Worm (Caenorhabditis elegans) whole organism, L4 larva: ENCODE data around the gene T16G1.7.
A peak's percentile ranks its signal among the peaks of the same experiment; 100 is the strongest.

Experiments
- D1046.2 ChIP-seq: fragments of 200-800 bp; sonication (Bioruptor generic); IDR thresholded peaks from 2 replicates; pipeline ENCODE4 v1.3.6; 2022; ENCODE audit warnings: missing genetic modification characterization, missing compliant biosample characterization
- F49E8.2 ChIP-seq: sonication (generic microtip); optimal IDR thresholded peaks from 2 replicates; lab custom pipeline; 2016; ENCODE audit warnings: missing compliant biosample characterization, mild to moderate bottlenecking, missing genetic modification characterization, borderline replicate concordance
- T26A8.4 ChIP-seq: fragments of 200-800 bp; sonication (Bioruptor generic); IDR thresholded peaks from 2 replicates; pipeline ENCODE4 v1.3.6; 2022; ENCODE audit warnings: missing genetic modification characterization, missing compliant biosample characterization
- Y48G9A.11 ChIP-seq: fragments of 200-800 bp; sonication (Bioruptor generic); IDR thresholded peaks from 2 replicates; pipeline ENCODE4 v1.3.6; 2022; ENCODE audit warnings: missing genetic modification reagents, missing genetic modification characterization, missing compliant biosample characterization
- Y75B8A.6 ChIP-seq: fragments of 200-800 bp; sonication (Bioruptor generic); IDR thresholded peaks from 2 replicates; pipeline ENCODE4 v1.3.6; 2022; ENCODE audit warnings: missing genetic modification reagents, missing genetic modification characterization, missing compliant biosample characterization
- aly-2 ChIP-seq: sonication (generic microtip); optimal IDR thresholded peaks from 2 replicates; lab custom pipeline; 2018; ENCODE audit warnings: missing biosample characterization, missing genetic modification characterization
- ama-1 ChIP-seq: fragments of 150-350 bp; optimal IDR thresholded peaks from 2 replicates; lab custom pipeline; 2014; ENCODE audit warnings: inconsistent platforms, mixed read lengths
- ceh-32 ChIP-seq: sonication (generic microtip); optimal IDR thresholded peaks from 2 replicates; lab custom pipeline; 2016; ENCODE audit warnings: mild to moderate bottlenecking, missing genetic modification characterization, missing compliant biosample characterization; ENCODE audit not compliant: poor library complexity
- ceh-44 ChIP-seq: fragments of 200-800 bp; sonication (Bioruptor generic); IDR thresholded peaks from 2 replicates; pipeline ENCODE4 v1.3.6; 2022; ENCODE audit warnings: missing genetic modification reagents, missing genetic modification characterization, missing compliant biosample characterization
- ceh-82 ChIP-seq: sonication (generic microtip); optimal IDR thresholded peaks from 2 replicates; lab custom pipeline; 2017; ENCODE audit warnings: missing biosample characterization, missing genetic modification characterization
- ces-1 ChIP-seq: fragments of 150-350 bp; sonication (generic microtip); optimal IDR thresholded peaks from 4 replicates; lab custom pipeline; 2014; ENCODE audit warnings: missing biosample characterization, missing genetic modification reagents, missing genetic modification characterization
- daf-12 ChIP-seq: fragments of 150-350 bp; optimal IDR thresholded peaks from 2 replicates; lab custom pipeline; 2014; ENCODE audit warnings: missing biosample characterization, missing genetic modification reagents, missing genetic modification characterization
- dpl-1 ChIP-seq: fragments of 150-350 bp; optimal IDR thresholded peaks from 2 replicates; lab custom pipeline; 2014; ENCODE audit warnings: missing biosample characterization, missing genetic modification reagents, missing genetic modification characterization
- dve-1 ChIP-seq: sonication (generic microtip); optimal IDR thresholded peaks from 2 replicates; lab custom pipeline; 2017; ENCODE audit warnings: antibody characterized with exemption, mild to moderate bottlenecking, missing genetic modification characterization, missing compliant biosample characterization; ENCODE audit not compliant: insufficient read depth
- hif-1 ChIP-seq, 2 experiments: sonication (generic microtip); optimal IDR thresholded peaks; 2 replicates each; lab custom pipeline; 2016 to 2017; ENCODE audit warnings: missing compliant biosample characterization in 2 of 2, missing genetic modification characterization in 2 of 2, missing genetic modification reagents in 2 of 2, missing genotype in 2 of 2, mild to moderate bottlenecking in 1 of 2
- hlh-11 ChIP-seq: fragments of 200-800 bp; sonication (Bioruptor generic); optimal IDR thresholded peaks from 2 replicates; lab custom pipeline; 2018; ENCODE audit warnings: mild to moderate bottlenecking, missing genetic modification characterization, missing compliant biosample characterization
- hmg-1.1 ChIP-seq: fragments of 200-800 bp; sonication (Bioruptor generic); IDR thresholded peaks from 2 replicates; pipeline ENCODE4 v1.3.6; 2022; ENCODE audit warnings: missing genetic modification reagents, missing genetic modification characterization, missing compliant biosample characterization
- lim-7 ChIP-seq: fragments of 200-800 bp; sonication (Bioruptor generic); IDR thresholded peaks from 2 replicates; pipeline ENCODE4 v1.3.6; 2022; ENCODE audit warnings: missing genetic modification characterization, missing compliant biosample characterization
- lin-1 ChIP-seq: fragments of 200-800 bp; sonication (Bioruptor generic); IDR thresholded peaks from 2 replicates; pipeline ENCODE4 v1.3.6; 2022; ENCODE audit warnings: missing genetic modification reagents, missing genetic modification characterization, missing compliant biosample characterization
- lin-13 ChIP-seq: fragments of 150-350 bp; optimal IDR thresholded peaks from 2 replicates; lab custom pipeline; 2014; ENCODE audit warnings: missing biosample characterization, missing genetic modification reagents, missing genetic modification characterization
- lin-15B ChIP-seq: fragments of 150-350 bp; sonication (generic microtip); optimal IDR thresholded peaks from 3 replicates; lab custom pipeline; 2014; ENCODE audit warnings: missing biosample characterization, missing genetic modification characterization
- lin-38 ChIP-seq: fragments of 200-800 bp; sonication (Bioruptor generic); IDR thresholded peaks from 2 replicates; pipeline ENCODE4 v1.3.6; 2022; ENCODE audit warnings: missing genetic modification reagents, missing genetic modification characterization, missing compliant biosample characterization
- madf-5 ChIP-seq, 2 experiments: fragments of 200-800 bp; sonication (Bioruptor generic); IDR thresholded peaks; 2 replicates each; pipeline ENCODE4 v1.3.6; 2022; ENCODE audit warnings: missing compliant biosample characterization in 2 of 2, missing genetic modification characterization in 2 of 2
- mes-2 ChIP-seq: sonication (generic microtip); optimal IDR thresholded peaks from 2 replicates; lab custom pipeline; 2016; ENCODE audit warnings: missing genotype, mild to moderate bottlenecking, missing genetic modification characterization, missing compliant biosample characterization; ENCODE audit not compliant: poor library complexity, severe bottlenecking
- mxl-3 ChIP-seq: fragments of 200-800 bp; sonication (Bioruptor generic); optimal IDR thresholded peaks from 2 replicates; lab custom pipeline; 2018; ENCODE audit warnings: mild to moderate bottlenecking, missing genetic modification characterization, missing compliant biosample characterization
- nhr-10 ChIP-seq: fragments of 150-350 bp; optimal IDR thresholded peaks from 2 replicates; lab custom pipeline; 2014; ENCODE audit warnings: missing biosample characterization, missing genetic modification characterization
- nhr-102 ChIP-seq: sonication (generic microtip); optimal IDR thresholded peaks from 2 replicates; lab custom pipeline; 2016; ENCODE audit warnings: mild to moderate bottlenecking, missing genetic modification characterization, moderate library complexity, missing compliant biosample characterization
- nhr-237 ChIP-seq: sonication (generic microtip); optimal IDR thresholded peaks from 2 replicates; lab custom pipeline; 2017; ENCODE audit warnings: missing biosample characterization, missing genetic modification characterization
- nhr-41 ChIP-seq: fragments of 200-800 bp; sonication (Bioruptor generic); IDR thresholded peaks from 2 replicates; pipeline ENCODE4 v1.3.6; 2022; ENCODE audit warnings: missing genetic modification reagents, missing genetic modification characterization, missing compliant biosample characterization
- nhr-6 ChIP-seq: fragments of 150-350 bp; optimal IDR thresholded peaks from 2 replicates; lab custom pipeline; 2014; ENCODE audit warnings: missing biosample characterization, missing genetic modification characterization
- pha-4 ChIP-seq, 2 experiments: fragments of 150-350 bp in 1 of 2; fragments of 200-800 bp in 1 of 2; sonication (Bioruptor generic) in 1 of 2; IDR thresholded peaks in 1 of 2; optimal IDR thresholded peaks in 1 of 2; 2 replicates each; pipeline versions ENCODE4 v1.3.6 to Lab custom; 2014 to 2022; ENCODE audit warnings: missing genetic modification characterization in 2 of 2, missing genetic modification reagents in 2 of 2, missing biosample characterization in 1 of 2, missing compliant biosample characterization in 1 of 2
- pqm-1 ChIP-seq: sonication (generic microtip); optimal IDR thresholded peaks from 2 replicates; lab custom pipeline; 2017; ENCODE audit warnings: missing biosample characterization, missing genetic modification characterization
- rbr-2 ChIP-seq: sonication (generic microtip); optimal IDR thresholded peaks from 2 replicates; lab custom pipeline; 2016; ENCODE audit warnings: missing genotype, missing genetic modification characterization, missing compliant biosample characterization
- saeg-2 ChIP-seq: fragments of 200-800 bp; sonication (Bioruptor generic); IDR thresholded peaks from 2 replicates; pipeline ENCODE4 v1.3.6; 2022; ENCODE audit warnings: missing genetic modification reagents, missing genetic modification characterization, missing compliant biosample characterization
- sdz-12 ChIP-seq: fragments of 200-800 bp; sonication (Bioruptor generic); optimal IDR thresholded peaks from 2 replicates; lab custom pipeline; 2018; ENCODE audit warnings: mild to moderate bottlenecking, missing genetic modification characterization, missing compliant biosample characterization
- snpc-1.2 ChIP-seq: fragments of 200-800 bp; sonication (Bioruptor generic); IDR thresholded peaks from 2 replicates; pipeline ENCODE4 v1.3.6; 2022; ENCODE audit warnings: missing genetic modification reagents, missing genetic modification characterization, missing compliant biosample characterization
- spr-1 ChIP-seq: sonication (generic microtip); optimal IDR thresholded peaks from 2 replicates; lab custom pipeline; 2016; ENCODE audit warnings: mild to moderate bottlenecking, missing genetic modification characterization, missing compliant biosample characterization
- spr-3 ChIP-seq: fragments of 200-800 bp; sonication (Bioruptor generic); optimal IDR thresholded peaks from 2 replicates; lab custom pipeline; 2018; ENCODE audit warnings: mild to moderate bottlenecking, missing genetic modification characterization, missing compliant biosample characterization
- tag-97 ChIP-seq: fragments of 200-800 bp; sonication (Bioruptor generic); IDR thresholded peaks from 2 replicates; pipeline ENCODE4 v1.3.6; 2022; ENCODE audit warnings: missing genetic modification characterization, missing compliant biosample characterization
- tra-1 ChIP-seq: fragments of 200-800 bp; sonication (Bioruptor generic); IDR thresholded peaks from 2 replicates; pipeline ENCODE4 v1.3.6; 2022; ENCODE audit warnings: missing genetic modification reagents, missing genetic modification characterization, missing compliant biosample characterization
- unc-130 ChIP-seq: sonication (generic microtip); optimal IDR thresholded peaks from 2 replicates; lab custom pipeline; 2016; ENCODE audit warnings: missing genetic modification reagents, missing genetic modification characterization, missing compliant biosample characterization
- vab-7 ChIP-seq: fragments of 200-800 bp; sonication (Bioruptor generic); IDR thresholded peaks from 2 replicates; pipeline ENCODE4 v1.3.6; 2022; ENCODE audit warnings: missing genetic modification reagents, missing genetic modification characterization, missing compliant biosample characterization
- zfp-2 ChIP-seq: sonication (generic microtip); optimal IDR thresholded peaks from 2 replicates; lab custom pipeline; 2016; ENCODE audit warnings: mild to moderate bottlenecking, missing genetic modification characterization, missing compliant biosample characterization
- ztf-11 ChIP-seq: fragments of 150-350 bp; optimal IDR thresholded peaks from 2 replicates; lab custom pipeline; 2014; ENCODE audit warnings: missing biosample characterization, missing genetic modification characterization

The T16G1.7 gene

DNA sequence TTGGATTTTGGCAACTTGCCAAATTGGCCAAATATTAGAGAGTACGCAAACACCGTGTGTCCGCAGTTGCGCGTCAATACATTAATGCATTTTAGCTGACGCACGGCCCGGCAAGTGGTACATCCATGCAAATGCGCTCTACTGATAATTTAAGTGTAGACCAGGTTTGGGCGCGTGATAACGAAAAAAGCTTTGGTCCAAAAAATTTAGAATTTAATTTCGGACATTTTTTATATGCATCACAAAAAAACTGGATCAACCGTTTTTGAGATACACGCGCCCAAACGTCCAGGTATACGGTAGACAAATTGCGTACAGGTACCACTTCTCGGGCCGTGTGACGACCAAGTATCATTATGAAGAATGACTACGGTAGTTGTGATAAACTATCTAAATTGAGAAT is 33.0 kb upstream of the T16G1.7 start, which contains the start of gene R186.8 (continued):
- TF ChIP-seq dpl-1 (peak; percentile 58), hmg-1.1 (peak; percentile 86), tra-1 (GFP tag; lab: Robert Waterston, UW) (peak; percentile 85), mxl-3 (peak; percentile 44), ceh-44 (GFP tag; lab: Robert Waterston, UW) (peak; percentile 84), zfp-2 (tag; lab: Kevin White, UChicago) (peak; percentile 72), lin-38 (peak; percentile 99), lin-1 (GFP tag; lab: Robert Waterston, UW) (peak; percentile 12; the same call in 1 of the 2 replicates), Y75B8A.6 (GFP tag; lab: Robert Waterston, UW) (peak; percentile 45; the same call in 1 of the 2 replicates), hlh-11 (tag; lab: Kevin White, UChicago) (peak; percentile 79), T26A8.4 (GFP tag; lab: Robert Waterston, UW) (peak; percentile 87; the same call in 1 of the 2 replicates), saeg-2 (GFP tag; lab: Robert Waterston, UW) (0 out of 2 replicates have a peak, but pooled peaks have one; percentile 14), lin-15B (peak; percentile 18)

DNA sequence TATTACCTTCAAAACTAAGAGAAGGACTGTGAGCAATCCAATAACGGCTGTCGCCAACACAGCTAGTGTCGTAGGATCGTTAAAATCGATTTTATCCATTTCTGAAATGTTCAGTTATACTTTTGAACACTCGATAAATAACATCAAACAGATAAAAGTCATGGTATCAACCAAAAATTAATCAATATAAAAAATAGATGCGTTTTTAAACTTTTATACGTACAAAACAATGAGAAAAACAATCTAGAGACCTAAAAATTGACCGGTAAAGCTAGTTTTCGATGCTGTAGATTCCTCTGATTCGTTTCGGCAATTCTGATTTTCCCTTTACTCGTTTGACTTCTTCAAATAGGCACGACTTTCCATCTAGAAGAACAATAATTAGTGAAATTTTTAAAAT is 32.2 kb upstream of the T16G1.7 start, which contains the start of gene R186.3:
TSS of gene R186.3 (minus strand) at position 101 of the 400 bp plus-strand sequence.
- no peak for TF ChIP-seq nhr-102
- TF ChIP-seq hlh-11 (tag; lab: Kevin White, UChicago): no peak
- TF ChIP-seq pha-4 (GFP tag; IDR thresholded peaks at IDR 0.05; lab: Robert Waterston, UW): no peak
- TF ChIP-seq pha-4 (tag; optimal IDR thresholded peaks at IDR 0.05; lab: Kevin White, UChicago): no peak
- no peak for TF ChIP-seq vab-7 (GFP tag; lab: Robert Waterston, UW)
- no peak for TF ChIP-seq snpc-1.2 (GFP tag; lab: Robert Waterston, UW)
- no peak for TF ChIP-seq pqm-1 (tag; lab: Kevin White, UChicago)
- no peak for TF ChIP-seq spr-1 (tag; lab: Kevin White, UChicago)

DNA sequence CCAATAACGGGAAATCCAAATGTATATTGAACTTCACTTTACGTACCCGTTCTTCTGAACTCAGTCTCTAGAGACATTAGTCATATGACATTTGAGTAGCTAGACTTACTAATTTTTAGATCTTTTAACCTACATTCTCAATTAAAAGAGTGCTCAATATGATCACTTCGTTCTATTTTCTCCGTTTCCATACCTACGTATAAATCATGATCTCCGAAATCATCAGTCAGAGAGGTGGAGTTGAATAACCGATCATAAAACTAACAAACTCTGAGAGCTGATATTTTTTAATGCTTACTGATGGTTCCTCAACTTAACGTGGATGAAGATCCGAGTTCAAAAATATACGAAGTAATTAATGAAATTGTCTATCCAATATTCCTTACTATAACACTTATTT is 29.2 kb upstream of the T16G1.7 start, which contains the start of gene srd-35:
TSS of gene srd-35 (plus strand) at position 301 of the 400 bp plus-strand sequence.
- TF ChIP-seq tag-97 (GFP tag; lab: Robert Waterston, UW) (no peak), Y48G9A.11 (GFP tag; lab: Robert Waterston, UW) (no peak), F49E8.2 (no peak), spr-3 (no peak), nhr-10 (tag; lab: Kevin White, UChicago) (no peak), nhr-102 (no peak), lin-13 (GFP tag; lab: Kevin White, UChicago) (no peak)

DNA sequence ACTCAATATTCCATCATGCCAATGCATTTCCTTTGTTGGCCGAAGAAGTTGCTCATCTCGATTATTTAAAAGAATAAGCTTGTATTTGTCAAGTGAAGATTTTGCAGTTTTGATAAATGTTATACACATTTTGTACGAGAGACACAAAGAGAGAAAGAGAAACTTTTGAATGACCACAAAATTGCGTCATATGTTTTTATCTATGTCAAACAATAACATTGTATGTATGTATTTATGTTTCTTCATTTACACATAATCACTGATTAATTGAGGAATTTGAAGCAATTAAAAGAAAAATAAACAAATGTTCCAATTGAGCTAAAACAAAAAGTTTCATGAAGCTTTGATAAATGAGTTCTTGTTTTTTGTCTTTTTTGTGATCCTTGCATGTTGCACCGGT is 28.3 kb upstream of the T16G1.7 start, which contains the start of gene hrg-9:
TSS of gene hrg-9 (minus strand) at position 152 of the 400 bp plus-strand sequence.
- no peak for TF ChIP-seq nhr-41 (GFP tag; lab: Robert Waterston, UW)
- no peak for TF ChIP-seq madf-5 (GFP tag; IDR thresholded peaks at IDR 0.05; lab: Robert Waterston, UW)
- TF ChIP-seq ztf-11 (tag; lab: Kevin White, UChicago): no peak
- no peak for TF ChIP-seq D1046.2
- TF ChIP-seq ceh-82 (tag; lab: Kevin White, UChicago): no peak
- no peak for TF ChIP-seq dpl-1
- TF ChIP-seq ces-1 (GFP tag; lab: Kevin White, UChicago): no peak
- no peak for TF ChIP-seq lim-7 (GFP tag; lab: Robert Waterston, UW)
- TF ChIP-seq nhr-237: no peak
- no peak for TF ChIP-seq aly-2 (tag; lab: Kevin White, UChicago)
- TF ChIP-seq daf-12 (tag; lab: Kevin White, UChicago): no peak
- TF ChIP-seq mxl-3: no peak
- TF ChIP-seq tag-97 (GFP tag; lab: Robert Waterston, UW): no peak
- TF ChIP-seq rbr-2 (tag; lab: Kevin White, UChicago): no peak
- TF ChIP-seq lin-13 (GFP tag; lab: Kevin White, UChicago): no peak
- TF ChIP-seq ceh-32: no peak
- no peak for TF ChIP-seq nhr-6 (tag; lab: Kevin White, UChicago)
- TF ChIP-seq spr-1 (tag; lab: Kevin White, UChicago): no peak
- no peak for TF ChIP-seq tra-1 (GFP tag; lab: Robert Waterston, UW)
- peak; percentile 52 for TF ChIP-seq dve-1 (tag; lab: Kevin White, UChicago)
- TF ChIP-seq mes-2 (tag; lab: Kevin White, UChicago): no peak
- no peak for TF ChIP-seq hmg-1.1
- no peak for TF ChIP-seq Y75B8A.6 (GFP tag; lab: Robert Waterston, UW)
- TF ChIP-seq ama-1 (lab: Kevin White, UChicago): no peak
- TF ChIP-seq unc-130: no peak
- no peak for TF ChIP-seq hif-1 (tag; optimal IDR thresholded peaks at IDR 0.05; lab: Kevin White, UChicago)
- TF ChIP-seq sdz-12 (GFP tag; lab: Kevin White, UChicago): no peak
